Fruit fly (Drosophila melanogaster) whole organism, embryonic: Measurements from ENCODE around the gene Cpr78Cb.

Experiments used
- ATbp ChIP-seq: fragments of 200-800 bp; sonication (Bioruptor generic); optimal IDR thresholded peaks from 2 replicates; lab custom pipeline; 2017; ENCODE audit warnings: missing biosample characterization, mild to moderate bottlenecking, missing genetic modification characterization, missing genetic modification reagents
- Ada2b ChIP-seq: fragments of 200-800 bp; sonication (Bioruptor generic); IDR thresholded peaks from 2 replicates; pipeline ENCODE4 v1.3.6; 2022; ENCODE audit warnings: missing biosample characterization, missing genetic modification characterization
- C15 ChIP-seq: fragments of 200-800 bp; sonication (Bioruptor generic); IDR thresholded peaks from 3 replicates; pipeline ENCODE4 v1.3.6; 2022; ENCODE audit warnings: missing biosample characterization, missing genetic modification characterization
- CG10209 ChIP-seq: fragments of 200-800 bp; sonication (Bioruptor generic); optimal IDR thresholded peaks from 3 replicates; lab custom pipeline; 2017; ENCODE audit warnings: missing biosample characterization, mild to moderate bottlenecking, missing genetic modification characterization, missing genetic modification reagents
- CG12071 ChIP-seq: fragments of 200-800 bp; sonication (Bioruptor generic); optimal IDR thresholded peaks from 3 replicates; lab custom pipeline; 2018; ENCODE audit warnings: missing biosample characterization, mild to moderate bottlenecking, missing genetic modification characterization
- CG12104 ChIP-seq: fragments of 200-800 bp; sonication (Bioruptor generic); optimal IDR thresholded peaks from 3 replicates; lab custom pipeline; 2016; ENCODE audit warnings: missing biosample characterization, missing genetic modification characterization
- CG12236 ChIP-seq: fragments of 200-800 bp; sonication (Bioruptor generic); optimal IDR thresholded peaks from 2 replicates; lab custom pipeline; 2016; ENCODE audit warnings: missing biosample characterization, missing genetic modification characterization
- CG15269 ChIP-seq: fragments of 200-800 bp; sonication (Bioruptor generic); optimal IDR thresholded peaks from 2 replicates; lab custom pipeline; 2018; ENCODE audit warnings: missing biosample characterization, mild to moderate bottlenecking, missing genetic modification characterization, moderate library complexity
- CG15601 ChIP-seq: fragments of 200-800 bp; sonication (Bioruptor generic); optimal IDR thresholded peaks from 3 replicates; lab custom pipeline; 2019; ENCODE audit warnings: missing biosample characterization, mild to moderate bottlenecking, missing genetic modification characterization, moderate library complexity
- CG1602 ChIP-seq: fragments of 200-800 bp; sonication (Bioruptor generic); optimal IDR thresholded peaks from 3 replicates; lab custom pipeline; 2016; ENCODE audit warnings: missing biosample characterization, missing genetic modification characterization
- CG16815 ChIP-seq: fragments of 200-800 bp; sonication (Bioruptor generic); optimal IDR thresholded peaks from 3 replicates; lab custom pipeline; 2017; ENCODE audit warnings: missing biosample characterization, mild to moderate bottlenecking, missing genetic modification characterization
- CG17359 ChIP-seq: fragments of 200-800 bp; sonication (Bioruptor generic); optimal IDR thresholded peaks from 3 replicates; lab custom pipeline; 2018; ENCODE audit warnings: missing biosample characterization, mild to moderate bottlenecking, missing genetic modification characterization, moderate library complexity
- CG17361 ChIP-seq: fragments of 200-800 bp; sonication (Bioruptor generic); IDR thresholded peaks from 3 replicates; pipeline ENCODE4 v1.3.6; 2022; ENCODE audit warnings: missing biosample characterization, missing genetic modification characterization
- CG18599 ChIP-seq: fragments of 200-800 bp; sonication (Bioruptor generic); optimal IDR thresholded peaks from 3 replicates; lab custom pipeline; 2017; ENCODE audit warnings: missing biosample characterization, missing genetic modification characterization, mild to moderate bottlenecking, moderate library complexity, missing genetic modification reagents
- CG2875 ChIP-seq: fragments of 200-800 bp; sonication (Bioruptor generic); optimal IDR thresholded peaks from 2 replicates; lab custom pipeline; 2017; ENCODE audit warnings: missing biosample characterization, mild to moderate bottlenecking, missing genetic modification characterization, missing genetic modification reagents
- CG43689 ChIP-seq: fragments of 200-800 bp; sonication (Bioruptor generic); IDR thresholded peaks from 2 replicates; pipeline ENCODE4 v1.3.6; 2022; ENCODE audit warnings: missing biosample characterization, missing genetic modification characterization
- CG4404 ChIP-seq: fragments of 200-800 bp; sonication (Bioruptor generic); IDR thresholded peaks from 2 replicates; pipeline ENCODE4 v1.3.6; 2022; ENCODE audit warnings: missing biosample characterization, missing genetic modification characterization
- CG4424 ChIP-seq: fragments of 200-800 bp; sonication (Bioruptor generic); optimal IDR thresholded peaks from 3 replicates; lab custom pipeline; 2016; ENCODE audit warnings: missing biosample characterization, missing genetic modification characterization
- CG5245 ChIP-seq: fragments of 200-800 bp; sonication (Bioruptor generic); optimal IDR thresholded peaks from 3 replicates; lab custom pipeline; 2016; ENCODE audit warnings: missing biosample characterization, missing genetic modification characterization
- CG6854 ChIP-seq: fragments of 200-800 bp; sonication (Bioruptor generic); optimal IDR thresholded peaks from 3 replicates; lab custom pipeline; 2017; ENCODE audit warnings: missing biosample characterization, mild to moderate bottlenecking, missing genetic modification characterization
- CG8924 ChIP-seq: fragments of 200-800 bp; optimal IDR thresholded peaks from 3 replicates; lab custom pipeline; 2019; ENCODE audit warnings: missing biosample characterization, mild to moderate bottlenecking, missing genetic modification characterization, moderate library complexity
- CG9817 ChIP-seq: fragments of 200-800 bp; sonication (Bioruptor generic); optimal IDR thresholded peaks from 2 replicates; lab custom pipeline; 2018; ENCODE audit warnings: missing biosample characterization, mild to moderate bottlenecking, missing genetic modification characterization, moderate library complexity
- CG9876 ChIP-seq: fragments of 200-800 bp; sonication (Bioruptor generic); optimal IDR thresholded peaks from 2 replicates; lab custom pipeline; 2016; ENCODE audit warnings: missing biosample characterization, missing genetic modification characterization
- CkIIα-i1 ChIP-seq: fragments of 200-800 bp; sonication (Bioruptor generic); IDR thresholded peaks from 2 replicates; pipeline ENCODE4 v1.3.6; 2022; ENCODE audit warnings: missing biosample characterization, missing genetic modification characterization
- H2.0 ChIP-seq: fragments of 200-800 bp; sonication (Bioruptor generic); IDR thresholded peaks from 2 replicates; pipeline ENCODE4 v1.3.6; 2022; ENCODE audit warnings: missing biosample characterization, missing genetic modification characterization
- Hmr ChIP-seq: fragments of 200-800 bp; sonication (Bioruptor generic); optimal IDR thresholded peaks from 3 replicates; lab custom pipeline; 2017; ENCODE audit warnings: mild to moderate bottlenecking, missing biosample characterization, missing genetic modification reagents, missing genetic modification characterization
- MTF-1 ChIP-seq: fragments of 200-800 bp; sonication (Bioruptor generic); optimal IDR thresholded peaks from 2 replicates; lab custom pipeline; 2018; ENCODE audit warnings: missing biosample characterization, mild to moderate bottlenecking, missing genetic modification characterization, borderline replicate concordance
- NC2α ChIP-seq: fragments of 200-800 bp; sonication (Bioruptor generic); optimal IDR thresholded peaks from 2 replicates; lab custom pipeline; 2016; ENCODE audit warnings: missing biosample characterization, missing genetic modification characterization
- Nf-YA ChIP-seq: fragments of 200-800 bp; sonication (Bioruptor generic); IDR thresholded peaks from 2 replicates; pipeline ENCODE4 v1.3.6; 2022; ENCODE audit warnings: missing biosample characterization, missing genetic modification characterization
- Nf-YB ChIP-seq: fragments of 200-800 bp; sonication (Bioruptor generic); optimal IDR thresholded peaks from 3 replicates; lab custom pipeline; 2019; ENCODE audit warnings: missing biosample characterization, mild to moderate bottlenecking, missing genetic modification characterization, moderate library complexity
- PHDP ChIP-seq: fragments of 200-800 bp; sonication (Bioruptor generic); optimal IDR thresholded peaks from 3 replicates; lab custom pipeline; 2018; ENCODE audit warnings: missing biosample characterization, mild to moderate bottlenecking, missing genetic modification characterization, moderate library complexity
- Ravus ChIP-seq: fragments of 200-800 bp; sonication (Bioruptor generic); IDR thresholded peaks from 2 replicates; pipeline ENCODE4 v1.3.6; 2022; ENCODE audit warnings: missing biosample characterization, missing genetic modification characterization
- Tbp ChIP-seq: fragments of >200 bp; optimal IDR thresholded peaks from 2 replicates; lab custom pipeline; 2018; ENCODE audit warnings: missing biosample characterization, missing genetic modification characterization
- abd-A ChIP-seq: fragments of 200-800 bp; sonication (Bioruptor generic); optimal IDR thresholded peaks from 3 replicates; lab custom pipeline; 2019; ENCODE audit warnings: missing biosample characterization, mild to moderate bottlenecking, missing genetic modification characterization, moderate library complexity
- ac ChIP-seq: fragments of 200-800 bp; sonication (Bioruptor generic); optimal IDR thresholded peaks from 3 replicates; lab custom pipeline; 2017; ENCODE audit warnings: missing biosample characterization, mild to moderate bottlenecking, missing genetic modification characterization
- da ChIP-seq: fragments of 200-800 bp; sonication (Bioruptor generic); optimal IDR thresholded peaks from 2 replicates; lab custom pipeline; 2016; ENCODE audit warnings: missing biosample characterization, missing genetic modification characterization
- danr ChIP-seq: fragments of 200-800 bp; sonication (Bioruptor generic); IDR thresholded peaks from 2 replicates; pipeline ENCODE4 v1.3.6; 2022; ENCODE audit warnings: missing biosample characterization, missing genetic modification characterization
- dmrt99B ChIP-seq: fragments of 200-800 bp; sonication (Bioruptor generic); optimal IDR thresholded peaks from 2 replicates; lab custom pipeline; 2018; ENCODE audit warnings: missing biosample characterization, mild to moderate bottlenecking, missing genetic modification characterization, moderate library complexity
- gem ChIP-seq: fragments of 200-800 bp; sonication (Bioruptor generic); optimal IDR thresholded peaks from 2 replicates; lab custom pipeline; 2019; ENCODE audit warnings: missing biosample characterization, mild to moderate bottlenecking, missing genetic modification characterization, moderate library complexity
- grn ChIP-seq: fragments of 200-800 bp; sonication (Bioruptor generic); optimal IDR thresholded peaks from 3 replicates; lab custom pipeline; 2017; ENCODE audit warnings: missing biosample characterization, missing genetic modification characterization
- ind ChIP-seq: fragments of 200-800 bp; sonication (Bioruptor generic); optimal IDR thresholded peaks from 3 replicates; lab custom pipeline; 2016; ENCODE audit warnings: missing biosample characterization, missing genetic modification characterization
- lilli ChIP-seq: fragments of 200-800 bp; sonication (Bioruptor generic); optimal IDR thresholded peaks from 3 replicates; lab custom pipeline; 2016; ENCODE audit warnings: missing biosample characterization, missing genetic modification characterization
- onecut ChIP-seq: fragments of 200-800 bp; sonication (Bioruptor generic); IDR thresholded peaks from 2 replicates; pipeline ENCODE4 v1.3.6; 2022; ENCODE audit warnings: missing biosample characterization, missing genetic modification characterization
- pzg ChIP-seq: fragments of 200-800 bp; sonication (Bioruptor generic); optimal IDR thresholded peaks from 3 replicates; lab custom pipeline; 2018; ENCODE audit warnings: missing biosample characterization, mild to moderate bottlenecking, missing genetic modification characterization, moderate library complexity
- schlank ChIP-seq: fragments of 200-800 bp; sonication (Bioruptor generic); optimal IDR thresholded peaks from 2 replicates; lab custom pipeline; 2018; ENCODE audit warnings: missing biosample characterization, mild to moderate bottlenecking, missing genetic modification characterization
- sima ChIP-seq: fragments of 200-800 bp; sonication (Bioruptor generic); optimal IDR thresholded peaks from 2 replicates; lab custom pipeline; 2016; ENCODE audit warnings: missing biosample characterization, missing genetic modification characterization
- sna ChIP-seq: fragments of 200-800 bp; sonication (Bioruptor generic); IDR thresholded peaks from 2 replicates; pipeline ENCODE4 v1.3.6; 2022; ENCODE audit warnings: missing biosample characterization, missing genetic modification characterization; ENCODE audit not compliant: partially characterized antibody
- sr ChIP-seq: fragments of 200-800 bp; sonication (Bioruptor generic); IDR thresholded peaks from 3 replicates; pipeline ENCODE4 v1.3.6; 2022; ENCODE audit warnings: missing biosample characterization, missing genetic modification characterization
- tll ChIP-seq, 2 experiments: fragments of 200-800 bp in 1 of 2; fragments of >200 bp in 1 of 2; sonication (Bioruptor generic) in 1 of 2; optimal IDR thresholded peaks; 2 replicates each; lab custom pipeline; 2017 to 2019; ENCODE audit warnings: missing biosample characterization in 2 of 2, missing genetic modification characterization in 2 of 2, mild to moderate bottlenecking in 1 of 2, moderate library complexity in 1 of 2
- zen2 ChIP-seq: fragments of 200-800 bp; sonication (Bioruptor generic); IDR thresholded peaks from 3 replicates; pipeline ENCODE4 v1.3.6; 2022; ENCODE audit warnings: missing biosample characterization, missing genetic modification characterization; ENCODE audit not compliant: partially characterized antibody

The Cpr78Cb gene

dm6 chr3L:21279876-21280566, 14.3 kb upstream of the Cpr78Cb start, which contains the start of gene AcCoAS (continued):
- TF ChIP-seq tll (GFP tag; optimal IDR thresholded peaks at IDR 0.05; lab: Kevin White, UChicago) (no peak), CG12071 (peak; percentile 34), MTF-1 (GFP tag; lab: Kevin White, UChicago) (peak; percentile 14), CG17361 (GFP tag; lab: Robert Waterston, UW) (no peak), grn (GFP tag; lab: Kevin White, UChicago) (peak; percentile 91), dmrt99B (tag; lab: Kevin White, UChicago) (no peak), sima (GFP tag; lab: Kevin White, UChicago) (no peak), CG16815 (no peak), ind (peak; percentile 1), CG5245 (GFP tag; lab: Kevin White, UChicago) (no peak), CG10209 (GFP tag; lab: Kevin White, UChicago) (peak; percentile 7), CG15269 (tag; lab: Kevin White, UChicago) (peak; percentile 33), CG2875 (GFP tag; lab: Kevin White, UChicago) (no peak), CG9876 (GFP tag; lab: Kevin White, UChicago) (no peak), CG18599 (peak; percentile 81), gem (tag; lab: Kevin White, UChicago) (peak; percentile 19), CkIIα-i1 (no peak), CG4424 (GFP tag; lab: Kevin White, UChicago) (no peak), CG1602 (no peak), CG8924 (no peak), sna (peak; percentile 45; the same call in 1 of the 2 replicates), CG9817 (no peak), Tbp (GFP tag; lab: Kevin White, UChicago) (no peak), Nf-YB (GFP tag; lab: Kevin White, UChicago) (no peak), CG6854 (GFP tag; lab: Kevin White, UChicago) (peak; percentile 4), Ada2b (GFP tag; lab: Robert Waterston, UW) (no peak), CG15601 (tag; lab: Kevin White, UChicago) (no peak), onecut (no peak), abd-A (tag; lab: Kevin White, UChicago) (peak; percentile 60), da (no peak), CG12236 (GFP tag; lab: Kevin White, UChicago) (no peak), H2.0 (GFP tag; lab: Robert Waterston, UW) (no peak), CG4404 (GFP tag; lab: Robert Waterston, UW) (no peak), ac (GFP tag; lab: Kevin White, UChicago) (no peak), zen2 (GFP tag; lab: Robert Waterston, UW) (no peak), Nf-YA (no peak), PHDP (tag; lab: Kevin White, UChicago) (peak; percentile 16), C15 (GFP tag; lab: Robert Waterston, UW) (no peak), CG17359 (tag; lab: Kevin White, UChicago) (no peak), Ravus (GFP tag; lab: Robert Waterston, UW) (no peak), danr (GFP tag; lab: Robert Waterston, UW) (no peak), Hmr (GFP tag; lab: Kevin White, UChicago) (peak; percentile 32), lilli (GFP tag; lab: Kevin White, UChicago) (peak; percentile 71), pzg (GFP tag; lab: Kevin White, UChicago) (peak; percentile 33), NC2α (GFP tag; lab: Kevin White, UChicago) (no peak), ATbp (GFP tag; lab: Kevin White, UChicago) (no peak), schlank (tag; lab: Kevin White, UChicago) (peak; percentile 44), sr (GFP tag; lab: Robert Waterston, UW) (no peak), CG43689 (GFP tag; lab: Robert Waterston, UW) (no peak), CG12104 (no peak)
